Worm (Caenorhabditis elegans) whole organism, mixed stage, embryonic: ENCODE results near the gene srh-245.
A peak's percentile ranks its signal among the peaks of the same experiment; 100 is the strongest.

Experiments
- bed-3 ChIP-seq: fragments of 200-800 bp; sonication (Bioruptor generic); optimal IDR thresholded peaks from 3 replicates; lab custom pipeline; 2018; ENCODE audit warnings: mild to moderate bottlenecking, missing genetic modification characterization, moderate library complexity, missing compliant biosample characterization
- blmp-1 ChIP-seq: fragments of 150-350 bp; optimal IDR thresholded peaks from 2 replicates; lab custom pipeline; 2014; ENCODE audit warnings: missing biosample characterization, missing genetic modification characterization
- ceh-39 ChIP-seq: fragments of 150-350 bp; optimal IDR thresholded peaks from 2 replicates; lab custom pipeline; 2014; ENCODE audit warnings: missing biosample characterization, missing genetic modification characterization
- ceh-43 ChIP-seq: fragments of 200-800 bp; sonication (Bioruptor generic); optimal IDR thresholded peaks from 2 replicates; lab custom pipeline; 2018; ENCODE audit warnings: mild to moderate bottlenecking, missing genetic modification characterization, moderate library complexity, missing compliant biosample characterization
- ceh-83 ChIP-seq: fragments of 200-800 bp; sonication (Bioruptor generic); optimal IDR thresholded peaks from 2 replicates; lab custom pipeline; 2018; ENCODE audit warnings: mild to moderate bottlenecking, missing genetic modification characterization, missing compliant biosample characterization
- ces-1 ChIP-seq: fragments of 150-350 bp; optimal IDR thresholded peaks from 2 replicates; lab custom pipeline; 2014; ENCODE audit warnings: missing biosample characterization, missing genetic modification reagents, missing genetic modification characterization
- drap-1 ChIP-seq: fragments of 200-800 bp; sonication (Bioruptor generic); optimal IDR thresholded peaks from 3 replicates; lab custom pipeline; 2018; ENCODE audit warnings: mild to moderate bottlenecking, missing genetic modification characterization, missing compliant biosample characterization
- elt-1 ChIP-seq: sonication (generic microtip); optimal IDR thresholded peaks from 2 replicates; lab custom pipeline; 2017; ENCODE audit warnings: missing genetic modification characterization, mild to moderate bottlenecking, missing compliant biosample characterization, antibody characterized with exemption, moderate library complexity, borderline replicate concordance; ENCODE audit not compliant: insufficient read depth
- elt-3 ChIP-seq: fragments of 150-350 bp; optimal IDR thresholded peaks from 2 replicates; lab custom pipeline; 2014; ENCODE audit warnings: missing biosample characterization, missing genetic modification characterization
- flh-1 ChIP-seq: fragments of 200-800 bp; sonication (Bioruptor generic); optimal IDR thresholded peaks from 2 replicates; lab custom pipeline; 2018; ENCODE audit warnings: mild to moderate bottlenecking, missing genetic modification characterization, moderate library complexity, missing compliant biosample characterization
- ham-2 ChIP-seq: fragments of 200-800 bp; sonication (Bioruptor generic); optimal IDR thresholded peaks from 2 replicates; lab custom pipeline; 2018; ENCODE audit warnings: mild to moderate bottlenecking, missing genetic modification characterization, missing compliant biosample characterization
- hlh-1 ChIP-seq: fragments of 150-350 bp; optimal IDR thresholded peaks from 2 replicates; lab custom pipeline; 2014; ENCODE audit warnings: missing biosample characterization, missing genetic modification reagents, missing genetic modification characterization
- lin-13 ChIP-seq: fragments of 150-350 bp; optimal IDR thresholded peaks from 2 replicates; lab custom pipeline; 2014; ENCODE audit warnings: missing biosample characterization, missing genetic modification characterization
- lin-32 ChIP-seq: fragments of 200-800 bp; sonication (Bioruptor generic); optimal IDR thresholded peaks from 2 replicates; lab custom pipeline; 2018; ENCODE audit warnings: mild to moderate bottlenecking, missing genetic modification characterization, missing compliant biosample characterization
- lsy-2 ChIP-seq: fragments of 150-350 bp; optimal IDR thresholded peaks from 2 replicates; lab custom pipeline; 2014; ENCODE audit warnings: missing biosample characterization, missing genetic modification characterization
- mab-5 ChIP-seq: fragments of 150-350 bp; optimal IDR thresholded peaks from 2 replicates; lab custom pipeline; 2014; ENCODE audit warnings: missing biosample characterization, missing genetic modification characterization
- mep-1 ChIP-seq: fragments of 150-350 bp; optimal IDR thresholded peaks from 2 replicates; lab custom pipeline; 2017; ENCODE audit warnings: missing biosample characterization, missing genetic modification reagents, missing genetic modification characterization, inconsistent platforms
- mls-2 ChIP-seq: sonication (generic microtip); optimal IDR thresholded peaks from 2 replicates; lab custom pipeline; 2016; ENCODE audit warnings: mild to moderate bottlenecking, missing genetic modification characterization, moderate library complexity, missing compliant biosample characterization
- nhr-12 ChIP-seq: fragments of 150-350 bp; optimal IDR thresholded peaks from 2 replicates; lab custom pipeline; 2014; ENCODE audit warnings: missing biosample characterization, missing genetic modification characterization
- nhr-2 ChIP-seq: fragments of 150-350 bp; optimal IDR thresholded peaks from 2 replicates; lab custom pipeline; 2014; ENCODE audit warnings: missing biosample characterization, missing genetic modification characterization
- nhr-237 ChIP-seq: fragments of 150-350 bp; optimal IDR thresholded peaks from 2 replicates; lab custom pipeline; 2014; ENCODE audit warnings: missing biosample characterization, missing genetic modification characterization
- nhr-76 ChIP-seq: sonication (generic microtip); optimal IDR thresholded peaks from 2 replicates; lab custom pipeline; 2017; ENCODE audit warnings: missing biosample characterization, missing genetic modification characterization
- pha-4 ChIP-seq: fragments of 150-350 bp; optimal IDR thresholded peaks from 2 replicates; lab custom pipeline; 2018; ENCODE audit warnings: missing biosample characterization, missing genetic modification reagents, missing genetic modification characterization
- sem-2 ChIP-seq: fragments of 200-800 bp; sonication (Bioruptor generic); optimal IDR thresholded peaks from 2 replicates; lab custom pipeline; 2018; ENCODE audit warnings: mild to moderate bottlenecking, missing genetic modification characterization, missing compliant biosample characterization
- snpc-4 ChIP-seq: fragments of 150-350 bp; optimal IDR thresholded peaks from 2 replicates; lab custom pipeline; 2014; ENCODE audit warnings: missing biosample characterization, missing genetic modification characterization
- sptf-1 ChIP-seq: sonication (generic microtip); optimal IDR thresholded peaks from 2 replicates; lab custom pipeline; 2017; ENCODE audit warnings: mild to moderate bottlenecking, missing genetic modification characterization, moderate library complexity, missing compliant biosample characterization
- tbx-8 ChIP-seq: fragments of 200-800 bp; sonication (Bioruptor generic); optimal IDR thresholded peaks from 2 replicates; lab custom pipeline; 2018; ENCODE audit warnings: mild to moderate bottlenecking, missing genetic modification characterization, moderate library complexity, missing compliant biosample characterization
- unc-120 ChIP-seq: sonication (generic microtip); optimal IDR thresholded peaks from 2 replicates; lab custom pipeline; 2017; ENCODE audit warnings: missing genetic modification characterization, missing compliant biosample characterization; ENCODE audit not compliant: poor library complexity, severe bottlenecking
- unc-39 ChIP-seq: fragments of 150-350 bp; optimal IDR thresholded peaks from 2 replicates; lab custom pipeline; 2014; ENCODE audit warnings: missing biosample characterization, missing genetic modification characterization
- unc-62 ChIP-seq: fragments of 150-350 bp; optimal IDR thresholded peaks from 2 replicates; lab custom pipeline; 2014; ENCODE audit warnings: missing biosample characterization, missing genetic modification reagents, missing genetic modification characterization
- ztf-11 ChIP-seq: fragments of 150-350 bp; optimal IDR thresholded peaks from 2 replicates; lab custom pipeline; 2014; ENCODE audit warnings: missing biosample characterization, missing genetic modification characterization

srh-245 gene

DNA sequence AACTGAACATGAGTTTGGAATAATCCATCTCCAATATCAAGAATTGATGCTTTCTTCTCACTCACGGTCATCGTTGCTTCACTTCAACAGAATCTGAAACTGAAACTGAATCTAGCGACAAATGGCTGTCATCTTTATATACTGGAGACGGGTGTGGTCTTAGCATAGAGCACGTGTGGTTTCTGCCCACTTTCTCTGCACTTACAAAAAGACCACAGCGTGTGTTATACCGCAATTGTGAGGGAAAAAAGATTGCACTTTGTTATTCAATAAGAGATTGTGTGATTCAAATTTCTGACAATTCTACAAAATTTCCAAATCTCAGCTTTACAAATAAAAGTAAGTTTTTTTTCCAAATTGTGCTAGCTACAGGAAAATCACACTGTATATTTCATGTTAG is 9.6 kb downstream of the srh-245 start, which contains the start of gene F48G7.12:
F48G7.12 (minus strand) TSS at position 101 of the 400 bp plus-strand sequence.
- TF ChIP-seq pha-4 (tag; lab: Kevin White, UChicago) (no peak), nhr-237 (tag; lab: Kevin White, UChicago) (no peak), lin-13 (tag; lab: Kevin White, UChicago) (no peak), lin-32 (no peak), lsy-2 (no peak), hlh-1 (tag; lab: Kevin White, UChicago) (no peak), unc-62 (no peak), nhr-12 (no peak), ceh-39 (no peak), elt-3 (tag; lab: Kevin White, UChicago) (no peak), bed-3 (no peak), nhr-76 (no peak), mab-5 (tag; lab: Kevin White, UChicago) (no peak)

DNA sequence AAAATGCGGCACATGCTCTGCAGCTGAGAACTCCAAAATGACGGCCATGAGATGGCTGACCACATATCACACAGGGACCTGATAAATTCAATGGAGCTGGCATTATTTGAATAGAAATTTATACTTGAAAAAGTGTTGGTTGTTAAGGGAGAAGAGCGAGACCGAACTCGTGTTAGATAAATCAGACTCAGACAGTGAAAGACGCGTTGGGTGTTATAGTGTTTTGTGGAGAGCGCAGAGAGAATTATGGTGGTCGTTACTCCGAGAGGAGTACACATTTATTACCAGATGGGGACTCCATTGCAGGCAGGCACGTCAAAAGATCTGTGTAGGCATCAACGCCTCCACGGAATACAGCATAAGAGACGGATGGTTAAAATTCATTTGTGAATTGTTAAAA is 13.0 kb downstream of the srh-245 start, which contains the start of gene nhr-190:
nhr-190 (minus strand) TSS at position 175 of the 400 bp plus-strand sequence.
- TF ChIP-seq unc-120 (tag; lab: Kevin White, UChicago) (peak; percentile 22), ztf-11 (no peak), ces-1 (GFP tag; lab: Kevin White, UChicago) (peak; percentile 41), unc-62 (no peak)

DNA sequence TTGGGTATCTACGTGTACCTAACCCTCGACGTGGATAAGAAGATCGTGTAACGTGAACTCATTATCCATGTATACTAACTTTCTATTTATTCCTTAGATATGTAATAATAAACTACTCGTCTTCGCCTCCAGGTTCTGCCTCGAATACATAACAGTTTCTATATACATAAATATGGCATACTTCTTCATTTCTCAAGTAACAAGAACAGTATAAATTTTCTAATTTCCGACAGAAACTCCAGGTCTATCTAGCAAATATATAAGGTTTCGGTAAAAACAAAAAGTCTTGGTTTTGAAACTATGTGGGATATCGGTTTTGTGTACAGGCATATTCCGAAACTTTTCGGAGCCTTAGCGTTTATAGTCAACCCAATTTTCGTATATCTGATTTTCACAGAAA is 17.4 kb downstream of the srh-245 start, which contains the start of gene srj-37:
srj-37 (plus strand) TSS at position 301 of the 400 bp plus-strand sequence.
- TF ChIP-seq unc-120 (tag; lab: Kevin White, UChicago): no peak
- no peak for TF ChIP-seq drap-1 (GFP tag; lab: Kevin White, UChicago)
- no peak for TF ChIP-seq lsy-2
- TF ChIP-seq bed-3: no peak
- TF ChIP-seq nhr-12: no peak
- no peak for TF ChIP-seq nhr-76
- no peak for TF ChIP-seq ceh-83 (GFP tag; lab: Kevin White, UChicago)
- no peak for TF ChIP-seq nhr-2 (tag; lab: Kevin White, UChicago)
- no peak for TF ChIP-seq ceh-39
- TF ChIP-seq lin-13 (tag; lab: Kevin White, UChicago): no peak
- no peak for TF ChIP-seq mab-5 (tag; lab: Kevin White, UChicago)
- no peak for TF ChIP-seq elt-1 (tag; lab: Kevin White, UChicago)
- no peak for TF ChIP-seq sem-2
- TF ChIP-seq tbx-8 (GFP tag; lab: Kevin White, UChicago): no peak
- no peak for TF ChIP-seq ces-1 (GFP tag; lab: Kevin White, UChicago)
- no peak for TF ChIP-seq flh-1 (GFP tag; lab: Kevin White, UChicago)
- TF ChIP-seq mls-2 (tag; lab: Kevin White, UChicago): no peak
- TF ChIP-seq snpc-4 (tag; lab: Kevin White, UChicago): no peak

DNA sequence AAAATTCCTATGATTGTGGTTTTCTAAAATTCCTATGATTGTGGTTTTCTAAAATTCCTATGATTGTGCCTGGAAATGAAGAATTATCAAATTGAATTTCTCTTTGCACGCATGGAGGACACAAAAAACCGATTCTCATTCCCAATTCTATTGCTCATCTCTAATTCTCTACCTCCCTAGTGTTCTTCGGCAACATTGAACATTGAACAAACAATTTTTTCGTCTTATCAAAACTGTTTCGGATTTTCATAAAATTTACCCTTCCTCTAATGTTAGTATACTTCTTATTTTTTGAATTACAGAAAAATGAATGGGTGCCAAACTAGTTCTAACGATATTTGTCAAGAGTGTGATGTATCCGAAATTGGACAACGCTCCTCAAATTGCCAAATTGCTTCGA is 19.4 kb downstream of the srh-245 start, which contains the start of gene pals-31:
pals-31 (plus strand) TSS at position 301 of the 400 bp plus-strand sequence.
- TF ChIP-seq ces-1 (GFP tag; lab: Kevin White, UChicago) (no peak), ceh-83 (GFP tag; lab: Kevin White, UChicago) (no peak), mls-2 (tag; lab: Kevin White, UChicago) (no peak), elt-3 (tag; lab: Kevin White, UChicago) (no peak), unc-39 (tag; lab: Kevin White, UChicago) (no peak), ceh-43 (GFP tag; lab: Kevin White, UChicago) (no peak), ceh-39 (no peak), ham-2 (GFP tag; lab: Kevin White, UChicago) (no peak), drap-1 (GFP tag; lab: Kevin White, UChicago) (no peak), sem-2 (no peak), nhr-237 (tag; lab: Kevin White, UChicago) (no peak), mab-5 (tag; lab: Kevin White, UChicago) (no peak)

DNA sequence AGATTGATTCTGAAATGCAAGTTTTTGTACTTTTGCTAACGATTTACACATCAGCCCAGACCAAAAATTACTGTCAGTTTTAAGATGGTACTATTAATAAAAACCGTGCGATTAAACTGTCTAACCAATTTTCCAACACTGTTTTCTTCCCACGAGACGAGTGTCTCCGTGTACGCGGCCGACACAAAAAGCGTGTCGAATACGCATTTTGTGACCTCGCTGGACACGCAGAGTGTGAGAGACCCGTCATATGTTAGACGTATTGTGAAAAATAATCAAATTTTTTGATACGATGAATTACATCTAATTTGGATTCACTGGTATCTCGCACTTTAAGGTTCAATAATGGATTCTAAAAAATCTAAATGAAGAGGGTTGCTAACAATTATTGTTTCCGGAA is 20.1 kb downstream of the srh-245 start:
- TF ChIP-seq sptf-1 (tag; lab: Kevin White, UChicago) (no peak), mep-1 (no peak), snpc-4 (tag; lab: Kevin White, UChicago) (no peak), mab-5 (tag; lab: Kevin White, UChicago) (no peak), ces-1 (GFP tag; lab: Kevin White, UChicago) (no peak), sem-2 (no peak), ztf-11 (no peak), lin-32 (no peak), blmp-1 (tag; lab: Kevin White, UChicago) (no peak)
